Worm (Caenorhabditis elegans) whole organism, midembryonic: ENCODE results near the gene gst-24.

ENCODE experiments used
- T22C8.4 ChIP-seq: fragments of 200-800 bp; sonication (Bioruptor generic); IDR thresholded peaks from 2 replicates; pipeline ENCODE4 v1.3.6; 2022; ENCODE audit warnings: missing genetic modification characterization, missing compliant biosample characterization
- cog-1 ChIP-seq: sonication (generic microtip); optimal IDR thresholded peaks from 2 replicates; lab custom pipeline; 2016; ENCODE audit warnings: missing genetic modification characterization, missing compliant biosample characterization
- flt-1 ChIP-seq: fragments of 200-800 bp; sonication (Bioruptor generic); IDR thresholded peaks from 2 replicates; pipeline ENCODE4 v1.3.6; 2022; ENCODE audit warnings: missing genetic modification characterization, missing compliant biosample characterization
- klf-2 ChIP-seq: fragments of 200-800 bp; sonication (Bioruptor generic); conservative IDR thresholded peaks from 2 replicates; pipeline ENCODE4 v1.3.6; 2022; ENCODE audit warnings: missing genetic modification reagents, missing genetic modification characterization, missing compliant biosample characterization
- med-1 ChIP-seq: sonication (generic microtip); optimal IDR thresholded peaks from 2 replicates; lab custom pipeline; 2017; ENCODE audit warnings: missing genetic modification characterization, mild to moderate bottlenecking, missing compliant biosample characterization, antibody characterized with exemption, missing genetic modification reagents; ENCODE audit not compliant: insufficient read depth
- ref-1 ChIP-seq: fragments of 200-800 bp; sonication (Bioruptor generic); conservative IDR thresholded peaks from 2 replicates; pipeline ENCODE4 v1.3.6; 2022; ENCODE audit warnings: missing genetic modification reagents, missing genetic modification characterization, missing compliant biosample characterization
- tab-1 ChIP-seq: fragments of 200-800 bp; sonication (Bioruptor generic); IDR thresholded peaks from 2 replicates; pipeline ENCODE4 v1.3.6; 2022; ENCODE audit warnings: missing genetic modification characterization, missing compliant biosample characterization
- ztf-23 ChIP-seq: fragments of 200-800 bp; sonication (Bioruptor generic); IDR thresholded peaks from 2 replicates; pipeline ENCODE4 v1.3.6; 2022; ENCODE audit warnings: missing genetic modification reagents, missing genetic modification characterization, missing compliant biosample characterization
- ztf-29 ChIP-seq: fragments of 200-800 bp; sonication (Bioruptor generic); IDR thresholded peaks from 2 replicates; pipeline ENCODE4 v1.3.6; 2022; ENCODE audit warnings: missing genetic modification reagents, missing genetic modification characterization, missing compliant biosample characterization

gst-24 gene

ce11 chrII:13596505-13596977 lies 14.6 kb downstream of the gst-24 start, which contains the start of the genes fbxc-23 and csc-1:
fbxc-23 (minus strand) TSS chrII:13596555.
csc-1 (plus strand) TSS chrII:13596955.
- no peak for TF ChIP-seq cog-1 (tag; lab: Kevin White, UChicago)
- TF ChIP-seq flt-1, result no peak
- no peak for TF ChIP-seq ztf-23 (GFP tag; lab: Robert Waterston, UW)
- TF ChIP-seq T22C8.4 (GFP tag; lab: Robert Waterston, UW), result no peak
- TF ChIP-seq tab-1, result no peak
- no peak for TF ChIP-seq med-1 (GFP tag; lab: Kevin White, UChicago)
- no peak for TF ChIP-seq ref-1 (GFP tag; lab: Robert Waterston, UW)
- no peak for TF ChIP-seq ztf-29
- TF ChIP-seq klf-2 (GFP tag; lab: Robert Waterston, UW), result no peak

ce11 chrII:13595279-13595678 lies 15.9 kb downstream of the gst-24 start:
- no peak for TF ChIP-seq med-1 (GFP tag; lab: Kevin White, UChicago)
- no peak for TF ChIP-seq tab-1
- TF ChIP-seq ztf-23 (GFP tag; lab: Robert Waterston, UW), result no peak
- TF ChIP-seq ref-1 (GFP tag; lab: Robert Waterston, UW), result no peak

- TF ChIP-seq klf-2 (GFP tag; lab: Robert Waterston, UW) (no peak), ztf-23 (GFP tag; lab: Robert Waterston, UW) (no peak), tab-1 (no peak), T22C8.4 (GFP tag; lab: Robert Waterston, UW) (no peak), flt-1 (no peak), med-1 (GFP tag; lab: Kevin White, UChicago) (no peak), ztf-29 (no peak), ref-1 (GFP tag; lab: Robert Waterston, UW) (no peak), cog-1 (tag; lab: Kevin White, UChicago) (no peak)
Measured at ce11 chrII:13593659-13594221, 17.4 kb downstream of the gst-24 start, which contains the start of gene clec-146. clec-146 (minus strand) TSS chrII:13593774.

- no peak for TF ChIP-seq T22C8.4 (GFP tag; lab: Robert Waterston, UW)
- no peak for TF ChIP-seq flt-1
- no peak for TF ChIP-seq ztf-23 (GFP tag; lab: Robert Waterston, UW)
- no peak for TF ChIP-seq med-1 (GFP tag; lab: Kevin White, UChicago)
- TF ChIP-seq tab-1, result no peak
- no peak for TF ChIP-seq ztf-29
- TF ChIP-seq klf-2 (GFP tag; lab: Robert Waterston, UW), result no peak
- no peak for TF ChIP-seq cog-1 (tag; lab: Kevin White, UChicago)
- no peak for TF ChIP-seq ref-1 (GFP tag; lab: Robert Waterston, UW)
Measured at ce11 chrII:13590461-13590860, 20.7 kb downstream of the gst-24 start, which contains the start of gene clec-145. clec-145 (minus strand) TSS chrII:13590561.

ce11 chrII:13585655-13586170 lies 25.5 kb downstream of the gst-24 start, which contains the start of gene Y48E1B.8:
Y48E1B.8 (plus strand) TSS chrII:13585705.
- TF ChIP-seq tab-1 (no peak), ztf-29 (no peak)

- TF ChIP-seq cog-1 (tag; lab: Kevin White, UChicago), result peak; percentile 33
- TF ChIP-seq ztf-23 (GFP tag; lab: Robert Waterston, UW), result no peak
- TF ChIP-seq klf-2 (GFP tag; lab: Robert Waterston, UW), result no peak
- TF ChIP-seq ztf-29, result no peak
- TF ChIP-seq flt-1, result no peak; the same call in 1 of the 2 replicates
- TF ChIP-seq T22C8.4 (GFP tag; lab: Robert Waterston, UW), result peak; percentile 24; the same call in 1 of the 2 replicates
- TF ChIP-seq tab-1, result no peak
- no peak for TF ChIP-seq ref-1 (GFP tag; lab: Robert Waterston, UW)
- no peak for TF ChIP-seq med-1 (GFP tag; lab: Kevin White, UChicago)
Measured at ce11 chrII:13575018-13575948, 35.9 kb downstream of the gst-24 start, which contains the start of the genes mrpl-37 and lin-38. mrpl-37 (minus strand) TSS chrII:13575068. lin-38 (plus strand) TSS chrII:13575925.

- no peak for TF ChIP-seq ztf-23 (GFP tag; lab: Robert Waterston, UW)
- no peak for TF ChIP-seq flt-1
- no peak for TF ChIP-seq T22C8.4 (GFP tag; lab: Robert Waterston, UW)
- TF ChIP-seq cog-1 (tag; lab: Kevin White, UChicago), result no peak
- TF ChIP-seq ref-1 (GFP tag; lab: Robert Waterston, UW), result no peak
- TF ChIP-seq ztf-29, result no peak
Measured at ce11 chrII:13574395-13574794, 36.8 kb downstream of the gst-24 start.

- no peak for TF ChIP-seq ztf-23 (GFP tag; lab: Robert Waterston, UW)
- no peak for TF ChIP-seq ztf-29
- no peak for TF ChIP-seq tab-1
- no peak for TF ChIP-seq cog-1 (tag; lab: Kevin White, UChicago)
- no peak for TF ChIP-seq T22C8.4 (GFP tag; lab: Robert Waterston, UW)
- no peak for TF ChIP-seq med-1 (GFP tag; lab: Kevin White, UChicago)
- TF ChIP-seq klf-2 (GFP tag; lab: Robert Waterston, UW), result no peak
- no peak for TF ChIP-seq ref-1 (GFP tag; lab: Robert Waterston, UW)
- TF ChIP-seq flt-1, result no peak
Measured at ce11 chrII:13567871-13568270, 43.3 kb downstream of the gst-24 start, which contains the start of gene Y48E1B.3. Y48E1B.3 (minus strand) TSS chrII:13567971.

- no peak for TF ChIP-seq tab-1
- TF ChIP-seq T22C8.4 (GFP tag; lab: Robert Waterston, UW), result no peak
- TF ChIP-seq cog-1 (tag; lab: Kevin White, UChicago), result no peak
- no peak for TF ChIP-seq klf-2 (GFP tag; lab: Robert Waterston, UW)
- no peak for TF ChIP-seq flt-1
- TF ChIP-seq med-1 (GFP tag; lab: Kevin White, UChicago), result no peak
- no peak for TF ChIP-seq ref-1 (GFP tag; lab: Robert Waterston, UW)
- TF ChIP-seq ztf-23 (GFP tag; lab: Robert Waterston, UW), result no peak
- no peak for TF ChIP-seq ztf-29
Measured at ce11 chrII:13560553-13560952, 50.6 kb downstream of the gst-24 start.
